Fruit fly (Drosophila melanogaster) whole organism, embryonic: ENCODE data around the gene RhoGAP18B.

Source experiments
- Atf-2 ChIP-seq: fragments of 200-800 bp; sonication (Bioruptor generic); optimal IDR thresholded peaks from 2 replicates; lab custom pipeline; 2016; ENCODE audit warnings: missing biosample characterization, missing genetic modification characterization
- BtbVII ChIP-seq: fragments of 200-800 bp; sonication (Bioruptor generic); optimal IDR thresholded peaks from 3 replicates; lab custom pipeline; 2017; ENCODE audit warnings: missing biosample characterization, mild to moderate bottlenecking, missing genetic modification characterization
- CG10267 ChIP-seq: fragments of 200-800 bp; sonication (Bioruptor generic); optimal IDR thresholded peaks from 2 replicates; lab custom pipeline; 2018; ENCODE audit warnings: missing biosample characterization, mild to moderate bottlenecking, missing genetic modification characterization, moderate library complexity
- CG11560 ChIP-seq: fragments of 200-800 bp; sonication (Bioruptor generic); IDR thresholded peaks from 3 replicates; pipeline ENCODE4 v1.3.6; 2022; ENCODE audit warnings: missing biosample characterization, missing genetic modification characterization
- CG12769 ChIP-seq: fragments of 200-800 bp; sonication (Bioruptor generic); optimal IDR thresholded peaks from 2 replicates; lab custom pipeline; 2019; ENCODE audit warnings: missing biosample characterization, mild to moderate bottlenecking, missing genetic modification characterization, moderate library complexity
- CG14441 ChIP-seq: fragments of 200-800 bp; sonication (Bioruptor generic); IDR thresholded peaks from 2 replicates; pipeline ENCODE4 v1.3.6; 2022; ENCODE audit warnings: missing biosample characterization, missing genetic modification characterization
- CG14860 ChIP-seq: fragments of 200-800 bp; sonication (Bioruptor generic); IDR thresholded peaks from 3 replicates; pipeline ENCODE4 v1.3.6; 2022; ENCODE audit warnings: missing biosample characterization, missing genetic modification characterization; ENCODE audit not compliant: partially characterized antibody
- CG2199 ChIP-seq: fragments of 200-800 bp; sonication (Bioruptor generic); IDR thresholded peaks from 3 replicates; pipeline ENCODE4 v1.3.6; 2022; ENCODE audit warnings: missing biosample characterization, missing genetic modification characterization
- CG4282 ChIP-seq: fragments of 200-800 bp; sonication (Bioruptor generic); optimal IDR thresholded peaks from 2 replicates; lab custom pipeline; 2016; ENCODE audit warnings: missing biosample characterization, missing genetic modification characterization
- CG8290 ChIP-seq, 3 experiments: fragments of 200-800 bp; sonication (Bioruptor generic); optimal IDR thresholded peaks; 2 replicates each; lab custom pipeline; 2016 to 2019; ENCODE audit warnings: missing biosample characterization in 3 of 3, missing genetic modification characterization in 3 of 3, mild to moderate bottlenecking in 2 of 3, moderate library complexity in 1 of 3
- CG8359 ChIP-seq: fragments of 200-800 bp; sonication (Bioruptor generic); optimal IDR thresholded peaks from 2 replicates; lab custom pipeline; 2017; ENCODE audit warnings: missing biosample characterization, mild to moderate bottlenecking, missing genetic modification characterization, borderline replicate concordance
- CTCF ChIP-seq: fragments of 200-800 bp; sonication (Bioruptor generic); optimal IDR thresholded peaks from 2 replicates; lab custom pipeline; 2017; ENCODE audit warnings: missing biosample characterization, mild to moderate bottlenecking, missing genetic modification characterization, moderate library complexity
- Dbx ChIP-seq: fragments of 200-800 bp; sonication (Bioruptor generic); IDR thresholded peaks from 3 replicates; pipeline ENCODE4 v1.3.6; 2022; ENCODE audit warnings: missing biosample characterization, missing genetic modification characterization
- Dp ChIP-seq: fragments of 200-800 bp; sonication (Bioruptor generic); optimal IDR thresholded peaks from 2 replicates; lab custom pipeline; 2018; ENCODE audit warnings: missing biosample characterization, mild to moderate bottlenecking, missing genetic modification characterization, moderate library complexity
- Ets97D ChIP-seq: fragments of 200-800 bp; sonication (Bioruptor generic); optimal IDR thresholded peaks from 3 replicates; lab custom pipeline; 2016; ENCODE audit warnings: missing biosample characterization, missing genetic modification characterization
- HLH54F ChIP-seq: fragments of 200-800 bp; sonication (Bioruptor generic); optimal IDR thresholded peaks from 3 replicates; lab custom pipeline; 2016; ENCODE audit warnings: missing biosample characterization, missing genetic modification characterization
- HmgZ ChIP-seq: fragments of 200-800 bp; sonication (Bioruptor generic); optimal IDR thresholded peaks from 2 replicates; lab custom pipeline; 2018; ENCODE audit warnings: missing biosample characterization, mild to moderate bottlenecking, missing genetic modification characterization
- Hr78 ChIP-seq, 2 experiments: fragments of 200-800 bp in 1 of 2; fragments of >200 bp in 1 of 2; sonication (Bioruptor generic) in 1 of 2; optimal IDR thresholded peaks; 2 replicates each; lab custom pipeline; 2017 to 2019; ENCODE audit warnings: missing biosample characterization in 2 of 2, missing genetic modification characterization in 2 of 2, mild to moderate bottlenecking in 1 of 2, moderate library complexity in 1 of 2
- MBD-R2 ChIP-seq: fragments of 200-800 bp; sonication (Bioruptor generic); IDR thresholded peaks from 2 replicates; pipeline ENCODE4 v1.3.6; 2022; ENCODE audit warnings: missing biosample characterization, missing genetic modification characterization
- Med ChIP-seq: fragments of 200-800 bp; sonication (Bioruptor generic); peaks from one replicate; lab custom pipeline; 2016; ENCODE audit warnings: missing biosample characterization, missing genetic modification characterization, mild to moderate bottlenecking, inconsistent platforms, moderate library complexity
- NK7.1 ChIP-seq: fragments of 200-800 bp; sonication (Bioruptor generic); optimal IDR thresholded peaks from 3 replicates; lab custom pipeline; 2016; ENCODE audit warnings: missing biosample characterization, missing genetic modification characterization
- Pdp1 ChIP-seq, 2 experiments: fragments of 200-800 bp; sonication (Bioruptor generic); optimal IDR thresholded peaks; 3 replicates each; lab custom pipeline; 2016; ENCODE audit warnings: missing biosample characterization in 2 of 2, missing genetic modification characterization in 2 of 2, mild to moderate bottlenecking in 1 of 2, moderate library complexity in 1 of 2
- Rfx ChIP-seq: fragments of 200-800 bp; sonication (Bioruptor generic); IDR thresholded peaks from 2 replicates; pipeline ENCODE4 v1.3.6; 2022; ENCODE audit warnings: missing biosample characterization, missing genetic modification characterization
- Stat92E ChIP-seq, 3 experiments: fragments of >200 bp in 2 of 3; fragments of 200-800 bp in 1 of 3; sonication (Bioruptor generic) in 1 of 3; optimal IDR thresholded peaks; 2 replicates each; lab custom pipeline; 2017 to 2019; ENCODE audit warnings: missing biosample characterization in 3 of 3, missing genetic modification characterization in 3 of 3, mild to moderate bottlenecking in 1 of 3, moderate library complexity in 1 of 3
- Vsx1 ChIP-seq: fragments of 200-800 bp; sonication (Bioruptor generic); optimal IDR thresholded peaks from 2 replicates; lab custom pipeline; 2017; ENCODE audit warnings: missing biosample characterization, mild to moderate bottlenecking, missing genetic modification characterization, missing genetic modification reagents
- cato ChIP-seq: fragments of 200-800 bp; sonication (Bioruptor generic); optimal IDR thresholded peaks from 2 replicates; lab custom pipeline; 2016; ENCODE audit warnings: missing biosample characterization, missing genetic modification characterization, borderline replicate concordance
- chinmo ChIP-seq: fragments of 200-800 bp; sonication (Bioruptor generic); IDR thresholded peaks from 4 replicates; pipeline ENCODE4 v1.3.6; 2022; ENCODE audit warnings: missing biosample characterization, missing genetic modification characterization; ENCODE audit not compliant: partially characterized antibody
- crol ChIP-seq: fragments of 200-800 bp; sonication (Bioruptor generic); IDR thresholded peaks from 2 replicates; pipeline ENCODE4 v1.3.6; 2022; ENCODE audit warnings: missing biosample characterization, missing genetic modification characterization
- crp ChIP-seq, 2 experiments: fragments of 200-800 bp; sonication (Bioruptor generic); optimal IDR thresholded peaks; 2 replicates in 1 of 2; 3 replicates in 1 of 2; lab custom pipeline; 2017; ENCODE audit warnings: missing biosample characterization in 2 of 2, missing genetic modification characterization in 2 of 2, mild to moderate bottlenecking in 1 of 2, moderate library complexity in 1 of 2
- cwo ChIP-seq: fragments of 200-800 bp; sonication (Bioruptor generic); optimal IDR thresholded peaks from 3 replicates; lab custom pipeline; 2017; ENCODE audit warnings: missing biosample characterization, missing genetic modification characterization, mild to moderate bottlenecking, moderate library complexity, missing genetic modification reagents
- disco-r ChIP-seq: fragments of 200-800 bp; sonication (Bioruptor generic); optimal IDR thresholded peaks from 2 replicates; lab custom pipeline; 2016; ENCODE audit warnings: missing biosample characterization, missing genetic modification characterization
- fd3F ChIP-seq: fragments of 200-800 bp; sonication (Bioruptor generic); optimal IDR thresholded peaks from 2 replicates; lab custom pipeline; 2018; ENCODE audit warnings: missing biosample characterization, mild to moderate bottlenecking, missing genetic modification characterization, moderate library complexity
- gsb-n ChIP-seq: fragments of 200-800 bp; sonication (Bioruptor generic); optimal IDR thresholded peaks from 3 replicates; lab custom pipeline; 2018; ENCODE audit warnings: missing biosample characterization, mild to moderate bottlenecking, missing genetic modification characterization
- oc ChIP-seq: fragments of 200-800 bp; sonication (Bioruptor generic); optimal IDR thresholded peaks from 2 replicates; lab custom pipeline; 2018; ENCODE audit warnings: missing biosample characterization, mild to moderate bottlenecking, missing genetic modification characterization, moderate library complexity
- run ChIP-seq: fragments of 200-800 bp; sonication (Bioruptor generic); optimal IDR thresholded peaks from 3 replicates; lab custom pipeline; 2018; ENCODE audit warnings: missing biosample characterization, mild to moderate bottlenecking, missing genetic modification characterization
- sd ChIP-seq: fragments of 200-800 bp; sonication (Bioruptor generic); optimal IDR thresholded peaks from 3 replicates; lab custom pipeline; 2018; ENCODE audit warnings: missing biosample characterization, mild to moderate bottlenecking, missing genetic modification characterization, moderate library complexity
- ssp ChIP-seq: fragments of 200-800 bp; sonication (Bioruptor generic); IDR thresholded peaks from 2 replicates; pipeline ENCODE4 v1.3.6; 2022; ENCODE audit warnings: missing biosample characterization, missing genetic modification characterization
- stc ChIP-seq: fragments of 200-800 bp; sonication (Bioruptor generic); IDR thresholded peaks from 2 replicates; pipeline ENCODE4 v1.3.6; 2022; ENCODE audit warnings: missing biosample characterization, missing genetic modification characterization
- stwl ChIP-seq: fragments of 200-800 bp; sonication (Bioruptor generic); optimal IDR thresholded peaks from 3 replicates; lab custom pipeline; 2018; ENCODE audit warnings: missing biosample characterization, mild to moderate bottlenecking, missing genetic modification characterization, moderate library complexity
- tgo ChIP-seq: fragments of 200-800 bp; sonication (Bioruptor generic); IDR thresholded peaks from 3 replicates; pipeline ENCODE4 v1.3.6; 2022; ENCODE audit warnings: missing biosample characterization, missing genetic modification characterization
- unpg ChIP-seq: fragments of 200-800 bp; sonication (Bioruptor generic); optimal IDR thresholded peaks from 3 replicates; lab custom pipeline; 2018; ENCODE audit warnings: missing biosample characterization, mild to moderate bottlenecking, missing genetic modification characterization, moderate library complexity
- vvl ChIP-seq: fragments of 200-800 bp; sonication (Bioruptor generic); IDR thresholded peaks from 2 replicates; pipeline ENCODE4 v1.3.6; 2022; ENCODE audit warnings: missing biosample characterization, missing genetic modification characterization

The RhoGAP18B gene

dm6 chrX:19172955-19173354 is 6.1 kb upstream of the RhoGAP18B start (continued):
- TF ChIP-seq Rfx (GFP tag; lab: Robert Waterston, UW) = 0 out of 2 replicates have a peak, but pooled peaks have one; percentile 19
- TF ChIP-seq gsb-n (tag; lab: Kevin White, UChicago) = no peak
- peak; percentile 19; the same call in 1 of the 2 replicates for TF ChIP-seq CG14441 (GFP tag; lab: Robert Waterston, UW)
- TF ChIP-seq cato = no peak

DNA sequence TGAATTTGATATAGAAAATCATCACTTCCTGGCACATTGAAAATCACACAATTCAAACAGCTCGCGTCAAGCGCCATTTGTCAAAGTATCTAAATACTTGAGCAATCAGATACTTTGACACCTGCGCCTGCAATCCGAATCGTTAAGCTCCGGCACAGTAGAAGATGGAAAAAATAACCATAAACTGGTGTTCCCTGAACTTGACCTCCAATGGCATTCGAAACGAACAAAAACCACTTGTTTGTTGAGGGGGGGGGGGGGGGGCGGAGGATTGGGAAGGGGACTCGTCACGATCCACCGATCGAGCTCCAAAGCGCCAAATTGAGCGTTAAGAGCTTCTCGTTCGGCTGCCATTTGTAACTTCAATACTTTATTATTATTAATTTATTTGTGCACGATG is 5.0 kb upstream of the RhoGAP18B start:
- TF ChIP-seq Stat92E (GFP tag; optimal IDR thresholded peaks at IDR 0.05; lab: Kevin White, UChicago) = no peak
- peak; percentile 62 for TF ChIP-seq crol (GFP tag; lab: Robert Waterston, UW)
- TF ChIP-seq chinmo (GFP tag; lab: Robert Waterston, UW) = peak; percentile 83
- no peak for TF ChIP-seq Vsx1 (GFP tag; lab: Kevin White, UChicago)
- peak in 1 of 2 experiments; percentile 37 for TF ChIP-seq Hr78 (GFP tag; optimal IDR thresholded peaks at IDR 0.05; lab: Kevin White, UChicago)
- peak; percentile 71 for TF ChIP-seq sd (tag; lab: Kevin White, UChicago)
- TF ChIP-seq CG8359 (GFP tag; lab: Kevin White, UChicago) = peak; percentile 17
- peak; percentile 19 for TF ChIP-seq CG12769 (tag; lab: Kevin White, UChicago)

- TF ChIP-seq vvl (GFP tag; lab: Robert Waterston, UW) (no peak), Med (GFP tag; lab: Kevin White, UChicago) (peak; percentile 45), CG8290 (GFP tag; optimal IDR thresholded peaks at IDR 0.05; lab: Kevin White, UChicago) (peak; percentile 75), CG8290 (tag; optimal IDR thresholded peaks at IDR 0.05; lab: Kevin White, UChicago) (peak; percentile 40 to 66), Atf-2 (GFP tag; lab: Kevin White, UChicago) (no peak), CG2199 (GFP tag; lab: Robert Waterston, UW) (no peak), CG14860 (GFP tag; lab: Robert Waterston, UW) (no peak), CG11560 (tag; lab: Robert Waterston, UW) (no peak), unpg (GFP tag; lab: Kevin White, UChicago) (no peak), CTCF (peak; percentile 24), MBD-R2 (GFP tag; lab: Robert Waterston, UW) (no peak), chinmo (GFP tag; lab: Robert Waterston, UW) (0 out of 4 replicates have a peak, but pooled peaks have one; percentile 4), Pdp1 (GFP tag; optimal IDR thresholded peaks at IDR 0.05; lab: Kevin White, UChicago) (peak in 1 of 2 experiments; percentile 27), tgo (GFP tag; lab: Robert Waterston, UW) (no peak), stwl (peak; percentile 93), CG10267 (tag; lab: Kevin White, UChicago) (peak; percentile 70), CG8359 (GFP tag; lab: Kevin White, UChicago) (peak; percentile 39), Dp (GFP tag; lab: Kevin White, UChicago) (no peak), Ets97D (peak; percentile 17), stc (GFP tag; lab: Robert Waterston, UW) (no peak)
- TF ChIP-seq, all 482 proteins: peak for 9
Observed at dm6 chrX:19170791-19171190, 3.9 kb upstream of the RhoGAP18B start, which contains the start of gene Inx5. Gene Inx5 (minus strand): TSS chrX:19170883.

dm6 chrX:19167586-19168403 is 913 bp upstream of the RhoGAP18B start:
- TF ChIP-seq CTCF (no peak), run (tag; lab: Kevin White, UChicago) (no peak), fd3F (GFP tag; lab: Kevin White, UChicago) (no peak), cwo (GFP tag; lab: Kevin White, UChicago) (peak; percentile 51), NK7.1 (GFP tag; lab: Kevin White, UChicago) (no peak), CG4282 (no peak), ssp (GFP tag; lab: Robert Waterston, UW) (no peak), oc (tag; lab: Kevin White, UChicago) (peak; percentile 25), Dbx (GFP tag; lab: Robert Waterston, UW) (0 out of 3 replicates have a peak, but pooled peaks have one; percentile 36), BtbVII (no peak), disco-r (no peak), crp (GFP tag; optimal IDR thresholded peaks at IDR 0.05; lab: Kevin White, UChicago) (no peak), HLH54F (GFP tag; lab: Kevin White, UChicago) (no peak), HmgZ (tag; lab: Kevin White, UChicago) (peak; percentile 37)
